Fruit fly (Drosophila melanogaster) whole organism, pupa: ENCODE results near the gene CG14455.
"Not testable (repeated sequence)": the region's sequence is repeated elsewhere in the genome, so short reads cannot be mapped to it uniquely, and the experiment has no call there.

Experiments
- CG10348 ChIP-seq: fragments of 200-800 bp; sonication (Bioruptor generic); IDR thresholded peaks from 2 replicates; pipeline ENCODE4 v1.3.6; 2022; ENCODE audit warnings: missing biosample characterization, missing genetic modification characterization
- CG12605 ChIP-seq: fragments of 200-800 bp; sonication (Bioruptor generic); IDR thresholded peaks from 2 replicates; pipeline ENCODE4 v1.3.6; 2022; ENCODE audit warnings: missing biosample characterization, missing genetic modification characterization
- CG13204 ChIP-seq: fragments of 200-800 bp; sonication (Bioruptor generic); optimal IDR thresholded peaks from 2 replicates; lab custom pipeline; 2018; ENCODE audit warnings: missing biosample characterization, mild to moderate bottlenecking, missing genetic modification characterization, moderate library complexity
- CG14655 ChIP-seq: fragments of 200-800 bp; sonication (Bioruptor generic); optimal IDR thresholded peaks from 3 replicates; lab custom pipeline; 2017; ENCODE audit warnings: mild to moderate bottlenecking, missing biosample characterization, missing genetic modification reagents, missing genetic modification characterization
- CG15710 ChIP-seq: fragments of 200-800 bp; sonication (Bioruptor generic); optimal IDR thresholded peaks from 2 replicates; lab custom pipeline; 2018; ENCODE audit warnings: missing biosample characterization, mild to moderate bottlenecking, missing genetic modification characterization, moderate library complexity
- CG17806 ChIP-seq: fragments of 200-800 bp; sonication (Bioruptor generic); optimal IDR thresholded peaks from 2 replicates; lab custom pipeline; 2018; ENCODE audit warnings: missing biosample characterization, mild to moderate bottlenecking, missing genetic modification characterization, moderate library complexity
- CG32121 ChIP-seq: fragments of 200-800 bp; sonication (Bioruptor generic); IDR thresholded peaks from 2 replicates; pipeline ENCODE4 v1.3.6; 2022; ENCODE audit warnings: missing biosample characterization, missing genetic modification characterization
- CG34367 ChIP-seq: fragments of 200-800 bp; sonication (Bioruptor generic); optimal IDR thresholded peaks from 2 replicates; lab custom pipeline; 2018; ENCODE audit warnings: missing biosample characterization, mild to moderate bottlenecking, missing genetic modification characterization
- CG4496 ChIP-seq: fragments of 200-800 bp; sonication (Bioruptor generic); IDR thresholded peaks from 3 replicates; pipeline ENCODE4 v1.3.6; 2022; ENCODE audit warnings: missing biosample characterization, missing genetic modification characterization
- CG8159 ChIP-seq: fragments of 200-800 bp; sonication (Bioruptor generic); optimal IDR thresholded peaks from 3 replicates; lab custom pipeline; 2018; ENCODE audit warnings: missing biosample characterization, mild to moderate bottlenecking, missing genetic modification characterization, moderate library complexity
- CG8301 ChIP-seq: fragments of 200-800 bp; sonication (Bioruptor generic); optimal IDR thresholded peaks from 2 replicates; lab custom pipeline; 2018; ENCODE audit warnings: missing biosample characterization, mild to moderate bottlenecking, missing genetic modification characterization
- CG9948 ChIP-seq: fragments of 200-800 bp; sonication (Bioruptor generic); optimal IDR thresholded peaks from 2 replicates; lab custom pipeline; 2018; ENCODE audit warnings: missing biosample characterization, mild to moderate bottlenecking, missing genetic modification characterization, moderate library complexity
- D1 ChIP-seq: fragments of 200-800 bp; sonication (Bioruptor generic); optimal IDR thresholded peaks from 2 replicates; lab custom pipeline; 2018; ENCODE audit warnings: missing biosample characterization, mild to moderate bottlenecking, missing genetic modification characterization, moderate library complexity
- EcR ChIP-seq: fragments of 200-800 bp; sonication (Bioruptor generic); optimal IDR thresholded peaks from 3 replicates; lab custom pipeline; 2019; ENCODE audit warnings: missing biosample characterization, missing genetic modification characterization, mild to moderate bottlenecking, moderate library complexity, missing genetic modification reagents
- Ets98B ChIP-seq: fragments of 200-800 bp; sonication (Bioruptor generic); IDR thresholded peaks from 2 replicates; pipeline ENCODE4 v1.3.6; 2022; ENCODE audit warnings: missing biosample characterization, missing genetic modification characterization
- Pif1A ChIP-seq: fragments of 200-800 bp; sonication (Bioruptor generic); optimal IDR thresholded peaks from 3 replicates; lab custom pipeline; 2016; ENCODE audit warnings: missing biosample characterization, missing genetic modification characterization
- Pif1B ChIP-seq: fragments of 200-800 bp; sonication (Bioruptor generic); optimal IDR thresholded peaks from 3 replicates; lab custom pipeline; 2016; ENCODE audit warnings: missing biosample characterization, missing genetic modification characterization
- Snoo ChIP-seq: fragments of 200-800 bp; sonication (Bioruptor generic); optimal IDR thresholded peaks from 3 replicates; lab custom pipeline; 2017; ENCODE audit warnings: missing biosample characterization, mild to moderate bottlenecking, missing genetic modification characterization, inconsistent platforms
- fd96Ca ChIP-seq: fragments of 200-800 bp; sonication (Bioruptor generic); IDR thresholded peaks from 3 replicates; pipeline ENCODE4 v1.3.6; 2022; ENCODE audit warnings: missing biosample characterization, missing genetic modification characterization
- gl ChIP-seq: fragments of 200-800 bp; sonication (Bioruptor generic); optimal IDR thresholded peaks from 2 replicates; lab custom pipeline; 2018; ENCODE audit warnings: missing biosample characterization, mild to moderate bottlenecking, missing genetic modification characterization
- rn ChIP-seq: fragments of 200-800 bp; sonication (Bioruptor generic); IDR thresholded peaks from 2 replicates; pipeline ENCODE4 v1.3.6; 2022; ENCODE audit warnings: missing biosample characterization, missing genetic modification characterization

The CG14455 gene

dm6 chr3L:22713605-22714004 lies 26.7 kb upstream of the CG14455 start:
- TF ChIP-seq CG12605 (GFP tag; lab: Robert Waterston, UW): no peak
- TF ChIP-seq CG13204: no peak
- no peak for TF ChIP-seq Pif1B (GFP tag; lab: Kevin White, UChicago)
- TF ChIP-seq fd96Ca (GFP tag; lab: Robert Waterston, UW): no peak
- TF ChIP-seq CG8301 (tag; lab: Kevin White, UChicago): no peak
- no peak for TF ChIP-seq CG34367 (tag; lab: Kevin White, UChicago)

dm6 chr3L:22711855-22712254 lies 25.0 kb upstream of the CG14455 start, which contains the start of gene CG11370:
CG11370 (plus strand) TSS chr3L:22712155.
- TF ChIP-seq Snoo: no peak
- TF ChIP-seq CG8159 (tag; lab: Kevin White, UChicago): no peak
- no peak for TF ChIP-seq Pif1B (GFP tag; lab: Kevin White, UChicago)
- no peak for TF ChIP-seq Ets98B
- no peak for TF ChIP-seq fd96Ca (GFP tag; lab: Robert Waterston, UW)
- TF ChIP-seq CG32121: no peak
- TF ChIP-seq CG10348 (GFP tag; lab: Robert Waterston, UW): no peak
- TF ChIP-seq CG34367 (tag; lab: Kevin White, UChicago): no peak
- TF ChIP-seq CG17806 (tag; lab: Kevin White, UChicago): no peak
- TF ChIP-seq D1: no peak
- TF ChIP-seq CG15710 (tag; lab: Kevin White, UChicago): no peak
- TF ChIP-seq CG12605 (GFP tag; lab: Robert Waterston, UW): no peak
- no peak for TF ChIP-seq gl (tag; lab: Kevin White, UChicago)

dm6 chr3L:22699133-22699532 lies 12.2 kb upstream of the CG14455 start, which contains the start of gene CG45116:
CG45116 (plus strand) TSS chr3L:22699433.
- TF ChIP-seq CG34367 (tag; lab: Kevin White, UChicago): no peak
- no peak for TF ChIP-seq D1
- TF ChIP-seq CG13204: no peak
- no peak for TF ChIP-seq EcR (GFP tag; lab: Kevin White, UChicago)
- no peak for TF ChIP-seq Pif1A (GFP tag; lab: Kevin White, UChicago)
- TF ChIP-seq fd96Ca (GFP tag; lab: Robert Waterston, UW): no peak
- no peak for TF ChIP-seq gl (tag; lab: Kevin White, UChicago)
- TF ChIP-seq CG8159 (tag; lab: Kevin White, UChicago): no peak
- TF ChIP-seq CG8301 (tag; lab: Kevin White, UChicago): no peak
- TF ChIP-seq CG17806 (tag; lab: Kevin White, UChicago): no peak
- no peak for TF ChIP-seq Pif1B (GFP tag; lab: Kevin White, UChicago)
- TF ChIP-seq CG9948 (tag; lab: Kevin White, UChicago): no peak
- TF ChIP-seq CG12605 (GFP tag; lab: Robert Waterston, UW): no peak
- no peak for TF ChIP-seq CG32121
- no peak for TF ChIP-seq rn (GFP tag; lab: Robert Waterston, UW)
- no peak for TF ChIP-seq CG15710 (tag; lab: Kevin White, UChicago)
- TF ChIP-seq Snoo: no peak
- TF ChIP-seq CG4496: no peak

dm6 chr3L:22696930-22697329 lies 10.0 kb upstream of the CG14455 start, which contains the start of gene CG32453:
CG32453 (plus strand) TSS chr3L:22697230.
- not testable (repeated sequence) for TF ChIP-seq rn (GFP tag; lab: Robert Waterston, UW); CG32121; CG15710 (tag; lab: Kevin White, UChicago)

dm6 chr3L:22695653-22696052 lies 8.8 kb upstream of the CG14455 start, which contains the start of gene CG14452:
CG14452 (plus strand) TSS chr3L:22695953.
- no peak for TF ChIP-seq gl (tag; lab: Kevin White, UChicago)
- no peak for TF ChIP-seq fd96Ca (GFP tag; lab: Robert Waterston, UW)
- no peak for TF ChIP-seq CG4496
- no peak for TF ChIP-seq Pif1B (GFP tag; lab: Kevin White, UChicago)
- no peak for TF ChIP-seq CG9948 (tag; lab: Kevin White, UChicago)
- no peak for TF ChIP-seq D1
- TF ChIP-seq CG8159 (tag; lab: Kevin White, UChicago): no peak
- no peak for TF ChIP-seq EcR (GFP tag; lab: Kevin White, UChicago)
- TF ChIP-seq CG8301 (tag; lab: Kevin White, UChicago): no peak
- no peak for TF ChIP-seq CG10348 (GFP tag; lab: Robert Waterston, UW)
- TF ChIP-seq CG15710 (tag; lab: Kevin White, UChicago): no peak
- TF ChIP-seq CG32121: no peak
- no peak for TF ChIP-seq CG17806 (tag; lab: Kevin White, UChicago)
- TF ChIP-seq rn (GFP tag; lab: Robert Waterston, UW): no peak
- TF ChIP-seq Snoo: no peak

dm6 chr3L:22693712-22694111 lies 6.8 kb upstream of the CG14455 start, which contains the start of the genes CG12546 and CG14453:
CG12546 (minus strand) TSS chr3L:22693812.
CG14453 (plus strand) TSS chr3L:22694083.
- TF ChIP-seq CG8301 (tag; lab: Kevin White, UChicago) (no peak), CG13204 (no peak), CG17806 (tag; lab: Kevin White, UChicago) (no peak), CG14655 (GFP tag; lab: Kevin White, UChicago) (no peak), gl (tag; lab: Kevin White, UChicago) (no peak), CG15710 (tag; lab: Kevin White, UChicago) (no peak), fd96Ca (GFP tag; lab: Robert Waterston, UW) (no peak), CG10348 (GFP tag; lab: Robert Waterston, UW) (no peak), D1 (no peak), Pif1A (GFP tag; lab: Kevin White, UChicago) (no peak)
- TF ChIP-seq, all 21 proteins: peak for 0
